Fruit fly (Drosophila melanogaster) whole organism, wandering third instar larva: ENCODE data around the gene Hap40.

ENCODE experiments used
- CG9705 ChIP-seq: fragments of 200-800 bp; sonication (Bioruptor generic); optimal IDR thresholded peaks from 2 replicates; lab custom pipeline; 2018; ENCODE audit warnings: missing biosample characterization, mild to moderate bottlenecking, missing genetic modification characterization
- Hnf4 ChIP-seq: fragments of 200-800 bp; sonication (Bioruptor generic); optimal IDR thresholded peaks from 2 replicates; lab custom pipeline; 2016; ENCODE audit warnings: missing biosample characterization, mild to moderate bottlenecking, missing genetic modification characterization
- dmrt93B ChIP-seq: fragments of 200-800 bp; sonication (Bioruptor generic); optimal IDR thresholded peaks from 2 replicates; lab custom pipeline; 2018; ENCODE audit warnings: missing biosample characterization, mild to moderate bottlenecking, missing genetic modification characterization
- foxo ChIP-seq, 2 experiments: fragments of 200-800 bp; sonication (Bioruptor generic); optimal IDR thresholded peaks; 2 replicates in 1 of 2; 3 replicates in 1 of 2; lab custom pipeline; 2016 to 2017; ENCODE audit warnings: missing biosample characterization in 2 of 2, missing genetic modification characterization in 2 of 2
- fru ChIP-seq: fragments of 200-800 bp; sonication (Bioruptor generic); optimal IDR thresholded peaks from 3 replicates; lab custom pipeline; 2016; ENCODE audit warnings: missing biosample characterization, mild to moderate bottlenecking, missing genetic modification characterization
- h ChIP-seq: fragments of 200-800 bp; sonication (Bioruptor generic); optimal IDR thresholded peaks from 3 replicates; lab custom pipeline; 2016; ENCODE audit warnings: missing biosample characterization, mild to moderate bottlenecking, missing genetic modification characterization
- lola ChIP-seq: fragments of >200 bp; optimal IDR thresholded peaks from 2 replicates; lab custom pipeline; 2017; ENCODE audit warnings: missing biosample characterization, missing genetic modification characterization
- psq ChIP-seq: fragments of 200-800 bp; sonication (Bioruptor generic); optimal IDR thresholded peaks from 3 replicates; lab custom pipeline; 2017; ENCODE audit warnings: missing biosample characterization, mild to moderate bottlenecking, missing genetic modification characterization, moderate library complexity
- usp ChIP-seq: fragments of >200 bp; optimal IDR thresholded peaks from 2 replicates; lab custom pipeline; 2017; ENCODE audit warnings: missing biosample characterization, missing genetic modification characterization

- TF ChIP-seq CG9705 (GFP tag; lab: Kevin White, UChicago) = no peak
- no peak for TF ChIP-seq usp (GFP tag; lab: Kevin White, UChicago)
- peak; percentile 85 for TF ChIP-seq fru
- no peak for TF ChIP-seq dmrt93B (GFP tag; lab: Kevin White, UChicago)
- TF ChIP-seq Hnf4 (GFP tag; lab: Kevin White, UChicago) = peak; percentile 84
- peak; percentile 49 to 85 for TF ChIP-seq foxo (GFP tag; optimal IDR thresholded peaks at IDR 0.05; lab: Kevin White, UChicago)
- TF ChIP-seq lola (GFP tag; lab: Kevin White, UChicago) = no peak
- peak; percentile 61 for TF ChIP-seq psq (GFP tag; lab: Kevin White, UChicago)
- peak; percentile 97 for TF ChIP-seq h (GFP tag; lab: Kevin White, UChicago)
Measured at dm6 chrX:15740288-15740726, 36.4 kb downstream of the Hap40 start.
